Worm (Caenorhabditis elegans): ENCODE measurements around the gene Y49E10.10.
"Not testable (repeated sequence)": the region's sequence is repeated elsewhere in the genome, so short reads cannot be mapped to it uniquely, and the experiment has no call there.

The Y49E10.10 gene

ce11 chrIII:12377198-12377662, 18.0 kb upstream of the Y49E10.10 start, which contains the start of gene pph-4.2:
Gene pph-4.2, minus strand, starts transcription at chrIII:12377248.
- TF ChIP-seq tra-4 (tag; optimal IDR thresholded peaks at IDR 0.05), result no peak
- no peak for TF ChIP-seq scrt-1 (GFP tag; IDR thresholded peaks at IDR 0.05)
- no peak for TF ChIP-seq pes-1 (GFP tag; IDR thresholded peaks at IDR 0.05)
- TF ChIP-seq hmg-4 (GFP tag; optimal IDR thresholded peaks at IDR 0.05), result no peak
- TF ChIP-seq ama-1 (optimal IDR thresholded peaks at IDR 0.05), result no peak
- no peak for TF ChIP-seq aly-1 (tag; optimal IDR thresholded peaks at IDR 0.05)
- no peak for TF ChIP-seq B0310.2 (tag; optimal IDR thresholded peaks at IDR 0.05)
- no peak for TF ChIP-seq tbx-37 (GFP tag; conservative IDR thresholded peaks at IDR 0.05)
- TF ChIP-seq hnd-1 (tag; optimal IDR thresholded peaks at IDR 0.05), result no peak
- TF ChIP-seq flt-1 (GFP tag; IDR thresholded peaks at IDR 0.05), result no peak
- no peak for TF ChIP-seq F13C5.2 (tag; optimal IDR thresholded peaks at IDR 0.05)
- TF ChIP-seq ceh-36 (tag; optimal IDR thresholded peaks at IDR 0.05), result no peak
- TF ChIP-seq hmbx-1 (tag; optimal IDR thresholded peaks at IDR 0.05), result no peak
- TF ChIP-seq sea-1 (GFP tag; conservative IDR thresholded peaks at IDR 0.05), result no peak
- TF ChIP-seq ets-7 (tag; optimal IDR thresholded peaks at IDR 0.05), result no peak
- TF ChIP-seq ceh-13 (GFP tag; optimal IDR thresholded peaks at IDR 0.05), result no peak
- TF ChIP-seq tbx-11 (GFP tag; IDR thresholded peaks at IDR 0.05), result no peak

- not testable (repeated sequence) for TF ChIP-seq B0310.2, F13C5.2, hnd-1 (tag; optimal IDR thresholded peaks at IDR 0.05)
These were observed 11.6 kb upstream of the Y49E10.10 start, which contains the start of gene Y49E10.4 for ce11 chrIII:12383709-12384108. Gene Y49E10.4, minus strand, starts transcription at chrIII:12383809.

DNA sequence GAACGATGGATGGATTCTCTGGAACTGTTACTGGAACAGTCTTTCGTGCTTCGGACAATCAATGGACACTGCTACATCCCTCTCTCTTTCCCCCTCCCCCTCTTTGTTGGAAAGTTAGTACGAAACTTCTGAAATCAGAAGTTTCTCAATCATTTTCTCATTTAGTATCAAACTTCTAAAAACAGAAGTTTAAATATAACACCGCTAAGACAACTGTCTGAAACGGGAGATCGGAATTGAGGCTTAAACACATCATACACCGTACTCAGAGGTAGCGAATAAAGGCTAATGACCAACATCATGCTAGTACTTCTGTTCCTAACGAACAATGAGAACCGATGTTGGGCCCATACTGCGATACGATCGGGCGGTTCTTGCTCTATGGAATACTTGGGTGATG, 8.7 kb upstream of the Y49E10.10 start, which contains the start of gene Y49E10.30:
Gene Y49E10.30, plus strand, starts transcription at position 301 of the 400 bp plus-strand sequence.
- TF ChIP-seq ama-1 (optimal IDR thresholded peaks at IDR 0.05); F13C5.2 (tag; optimal IDR thresholded peaks at IDR 0.05); pes-1 (GFP tag; IDR thresholded peaks at IDR 0.05): not testable (repeated sequence)

- TF ChIP-seq tbx-11 (GFP tag; IDR thresholded peaks at IDR 0.05), result no peak
- TF ChIP-seq hnd-1 (tag; optimal IDR thresholded peaks at IDR 0.05), result no peak
- TF ChIP-seq ama-1 (optimal IDR thresholded peaks at IDR 0.05), result no peak
- TF ChIP-seq aly-1 (tag; optimal IDR thresholded peaks at IDR 0.05), result no peak
- TF ChIP-seq tra-4 (tag; optimal IDR thresholded peaks at IDR 0.05), result no peak
- no peak for TF ChIP-seq hmbx-1 (tag; optimal IDR thresholded peaks at IDR 0.05)
- TF ChIP-seq ceh-36 (tag; optimal IDR thresholded peaks at IDR 0.05), result no peak
- TF ChIP-seq sea-1 (GFP tag; conservative IDR thresholded peaks at IDR 0.05), result no peak
- no peak for TF ChIP-seq hmg-4 (GFP tag; optimal IDR thresholded peaks at IDR 0.05)
- no peak for TF ChIP-seq pes-1 (GFP tag; IDR thresholded peaks at IDR 0.05)
- TF ChIP-seq B0310.2 (tag; optimal IDR thresholded peaks at IDR 0.05), result no peak
- no peak for TF ChIP-seq scrt-1 (GFP tag; IDR thresholded peaks at IDR 0.05)
- TF ChIP-seq tbx-37 (GFP tag; conservative IDR thresholded peaks at IDR 0.05), result no peak
- no peak for TF ChIP-seq F13C5.2 (tag; optimal IDR thresholded peaks at IDR 0.05)
- no peak for TF ChIP-seq flt-1 (GFP tag; IDR thresholded peaks at IDR 0.05)
- no peak for TF ChIP-seq ceh-13 (GFP tag; optimal IDR thresholded peaks at IDR 0.05)
- no peak for TF ChIP-seq ets-7 (tag; optimal IDR thresholded peaks at IDR 0.05)
These were observed 7.2 kb upstream of the Y49E10.10 start for ce11 chrIII:12388106-12388505.

DNA sequence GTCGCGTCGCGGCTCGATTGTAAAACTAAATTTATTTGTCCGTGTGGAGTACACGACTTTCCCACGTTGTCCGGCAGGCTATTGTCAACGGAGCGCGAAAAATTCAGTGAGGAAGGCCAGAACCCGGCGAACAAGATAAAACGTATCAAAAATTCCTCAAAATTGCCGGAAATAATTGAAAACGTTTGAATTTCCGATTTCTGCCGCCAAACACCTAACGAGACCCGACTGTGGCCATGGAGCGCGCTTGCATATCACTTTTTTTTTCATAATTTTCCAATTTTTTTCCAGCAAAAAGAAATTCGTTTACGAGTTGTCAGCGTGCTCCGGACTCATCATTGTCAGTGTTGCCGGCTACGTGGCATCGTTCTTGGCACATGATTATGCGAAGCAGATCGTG, 3.2 kb downstream of the Y49E10.10 start:
- TF ChIP-seq F13C5.2 (tag; optimal IDR thresholded peaks at IDR 0.05) (no peak), sea-1 (GFP tag; conservative IDR thresholded peaks at IDR 0.05) (no peak), hnd-1 (tag; optimal IDR thresholded peaks at IDR 0.05) (no peak), ama-1 (optimal IDR thresholded peaks at IDR 0.05) (no peak), B0310.2 (tag; optimal IDR thresholded peaks at IDR 0.05) (no peak), hmbx-1 (tag; optimal IDR thresholded peaks at IDR 0.05) (no peak), hmg-4 (GFP tag; optimal IDR thresholded peaks at IDR 0.05) (no peak), tbx-37 (GFP tag; conservative IDR thresholded peaks at IDR 0.05) (no peak), tra-4 (tag; optimal IDR thresholded peaks at IDR 0.05) (no peak), ceh-13 (GFP tag; optimal IDR thresholded peaks at IDR 0.05) (no peak), flt-1 (GFP tag; IDR thresholded peaks at IDR 0.05) (no peak)

DNA sequence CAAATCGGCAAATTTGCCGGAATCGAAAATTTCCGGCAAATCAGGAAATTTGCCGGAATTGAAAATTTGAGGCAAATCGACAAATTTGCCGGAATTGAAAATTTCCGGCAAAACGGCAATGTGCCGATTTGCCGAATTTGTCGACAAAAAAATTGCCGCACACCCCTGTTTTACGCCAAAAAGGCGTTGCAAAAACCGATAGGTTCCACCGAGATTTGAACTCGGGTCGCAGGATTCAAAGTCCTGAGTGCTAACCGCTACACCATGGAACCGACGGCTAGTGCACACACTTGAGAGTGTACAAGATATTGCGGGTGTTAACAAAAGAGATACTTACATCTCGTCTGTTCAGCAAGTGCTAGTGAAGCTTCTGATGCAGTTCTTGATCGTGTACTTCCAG, 4.4 kb downstream of the Y49E10.10 start:
- TF ChIP-seq aly-1 (tag; optimal IDR thresholded peaks at IDR 0.05) (peak; percentile 68), pes-1 (GFP tag; IDR thresholded peaks at IDR 0.05) (peak; percentile 81), B0310.2 (tag; optimal IDR thresholded peaks at IDR 0.05) (peak; percentile 22), ceh-13 (GFP tag; optimal IDR thresholded peaks at IDR 0.05) (peak; percentile 31), hmg-4 (GFP tag; optimal IDR thresholded peaks at IDR 0.05) (peak; percentile 8), flt-1 (GFP tag; IDR thresholded peaks at IDR 0.05) (peak; percentile 75), ama-1 (optimal IDR thresholded peaks at IDR 0.05) (no peak), ets-7 (tag; optimal IDR thresholded peaks at IDR 0.05) (no peak), scrt-1 (GFP tag; IDR thresholded peaks at IDR 0.05) (peak; percentile 77), hmbx-1 (tag; optimal IDR thresholded peaks at IDR 0.05) (peak; percentile 15), tbx-11 (GFP tag; IDR thresholded peaks at IDR 0.05) (peak; percentile 56; the same call in 1 of the 2 replicates), tra-4 (tag; optimal IDR thresholded peaks at IDR 0.05) (no peak), F13C5.2 (tag; optimal IDR thresholded peaks at IDR 0.05) (peak; percentile 40), ceh-36 (tag; optimal IDR thresholded peaks at IDR 0.05) (peak; percentile 54), sea-1 (GFP tag; conservative IDR thresholded peaks at IDR 0.05) (no peak), hnd-1 (tag; optimal IDR thresholded peaks at IDR 0.05) (peak; percentile 6), tbx-37 (GFP tag; conservative IDR thresholded peaks at IDR 0.05) (peak; percentile 48; the same call in 1 of the 2 replicates)

DNA sequence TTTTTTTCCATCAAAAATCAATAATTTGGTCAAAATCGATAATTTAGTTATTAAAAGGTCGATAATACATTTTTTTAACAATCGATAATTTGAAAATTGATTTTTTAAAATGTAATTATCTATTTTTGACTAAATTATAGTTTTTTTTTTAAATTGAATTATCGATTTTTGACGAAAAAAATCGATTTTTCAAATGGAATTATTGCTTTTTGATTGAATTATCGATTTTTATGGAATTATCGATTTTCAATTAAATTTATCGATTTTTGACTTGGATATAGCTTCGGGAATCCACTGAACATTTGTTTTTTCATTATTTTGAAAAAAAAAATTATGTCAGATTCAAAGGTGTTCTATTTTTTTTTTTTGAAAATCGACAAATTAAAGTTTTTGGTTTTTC, 15.0 kb downstream of the Y49E10.10 start:
- TF ChIP-seq scrt-1 (GFP tag; IDR thresholded peaks at IDR 0.05) (no peak), B0310.2 (tag; optimal IDR thresholded peaks at IDR 0.05) (no peak), hmg-4 (GFP tag; optimal IDR thresholded peaks at IDR 0.05) (no peak), sea-1 (GFP tag; conservative IDR thresholded peaks at IDR 0.05) (no peak), ceh-36 (tag; optimal IDR thresholded peaks at IDR 0.05) (no peak), tra-4 (tag; optimal IDR thresholded peaks at IDR 0.05) (no peak), F13C5.2 (tag; optimal IDR thresholded peaks at IDR 0.05) (no peak), hnd-1 (tag; optimal IDR thresholded peaks at IDR 0.05) (no peak), tbx-11 (GFP tag; IDR thresholded peaks at IDR 0.05) (no peak), pes-1 (GFP tag; IDR thresholded peaks at IDR 0.05) (no peak), hmbx-1 (tag; optimal IDR thresholded peaks at IDR 0.05) (no peak), flt-1 (GFP tag; IDR thresholded peaks at IDR 0.05) (no peak), ama-1 (optimal IDR thresholded peaks at IDR 0.05) (no peak), aly-1 (tag; optimal IDR thresholded peaks at IDR 0.05) (no peak)
